Worm (Caenorhabditis elegans): ENCODE measurements around the gene F21D12.3.
"Not testable (repeated sequence)": the region's sequence is repeated elsewhere in the genome, so short reads cannot be mapped to it uniquely, and the experiment has no call there.

DNA sequence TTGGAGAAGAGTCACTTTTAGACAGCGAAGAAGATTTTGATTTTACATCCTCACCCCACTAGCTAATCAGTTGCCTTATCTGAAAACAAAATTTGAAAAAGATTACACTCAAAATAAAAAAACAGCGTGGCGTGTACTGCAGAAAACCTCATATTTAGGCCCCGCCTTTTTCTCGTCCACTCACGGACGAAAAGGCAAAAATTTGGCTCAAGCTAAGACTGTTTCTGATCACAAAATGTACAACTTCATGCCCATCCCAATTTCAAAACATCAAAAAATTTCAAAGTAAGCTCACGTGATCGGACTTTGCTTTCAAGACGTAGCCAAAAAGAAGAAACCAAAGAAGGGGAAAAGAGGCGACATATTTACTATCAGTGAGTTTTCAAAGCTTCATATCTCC lies 47.7 kb upstream of the F21D12.3 start:
- not testable (repeated sequence) for TF ChIP-seq xnd-1 (tag; optimal IDR thresholded peaks at IDR 0.05); snpc-3.4 (tag; optimal IDR thresholded peaks at IDR 0.05); attf-6 (GFP tag; IDR thresholded peaks at IDR 0.05)

All from whole organism, young adult.